Fruit fly (Drosophila melanogaster) whole organism, wandering third instar larva: ENCODE measurements around the gene CG13875.

Experiments used
- Abd-B ChIP-seq: fragments of >200 bp; optimal IDR thresholded peaks from 2 replicates; lab custom pipeline; 2017; ENCODE audit warnings: missing biosample characterization, missing genetic modification characterization
- CG32264 ChIP-seq: fragments of 200-800 bp; sonication (Bioruptor generic); optimal IDR thresholded peaks from 2 replicates; lab custom pipeline; 2016; ENCODE audit warnings: missing biosample characterization, missing genetic modification characterization
- CG9705 ChIP-seq: fragments of 200-800 bp; sonication (Bioruptor generic); optimal IDR thresholded peaks from 2 replicates; lab custom pipeline; 2018; ENCODE audit warnings: missing biosample characterization, mild to moderate bottlenecking, missing genetic modification characterization
- CrebA ChIP-seq: fragments of 200-800 bp; sonication (Bioruptor generic); optimal IDR thresholded peaks from 2 replicates; lab custom pipeline; 2016; ENCODE audit warnings: missing biosample characterization, mild to moderate bottlenecking, missing genetic modification characterization, borderline replicate concordance
- Dfd ChIP-seq: fragments of >200 bp; optimal IDR thresholded peaks from 2 replicates; lab custom pipeline; 2017; ENCODE audit warnings: missing biosample characterization, missing genetic modification characterization
- Dif ChIP-seq: fragments of 200-275, 200-300 bp; sonication (Bioruptor generic); optimal IDR thresholded peaks from 2 replicates; lab custom pipeline; 2018; ENCODE audit warnings: missing biosample characterization, missing genetic modification characterization; ENCODE audit not compliant: partially characterized antibody
- GATAd ChIP-seq: sonication (Bioruptor generic); optimal IDR thresholded peaks from 2 replicates; lab custom pipeline; 2016; ENCODE audit warnings: missing biosample characterization, missing genetic modification characterization
- HLH106 ChIP-seq: fragments of 200-800 bp; optimal IDR thresholded peaks from 3 replicates; lab custom pipeline; 2019; ENCODE audit warnings: missing biosample characterization, mild to moderate bottlenecking, missing genetic modification characterization, moderate library complexity
- Hnf4 ChIP-seq: fragments of 200-800 bp; sonication (Bioruptor generic); optimal IDR thresholded peaks from 2 replicates; lab custom pipeline; 2016; ENCODE audit warnings: missing biosample characterization, mild to moderate bottlenecking, missing genetic modification characterization
- Hr78 ChIP-seq: fragments of >200 bp; optimal IDR thresholded peaks from 2 replicates; lab custom pipeline; 2017; ENCODE audit warnings: missing biosample characterization, missing genetic modification characterization
- Hr83 ChIP-seq: fragments of 200-300 bp; sonication (Bioruptor generic); optimal IDR thresholded peaks from 2 replicates; lab custom pipeline; 2016; ENCODE audit warnings: missing biosample characterization, mild to moderate bottlenecking, missing genetic modification characterization, moderate library complexity; ENCODE audit not compliant: poor library complexity, severe bottlenecking
- Jra ChIP-seq: sonication (Bioruptor generic); optimal IDR thresholded peaks from 2 replicates; lab custom pipeline; 2016; ENCODE audit warnings: missing biosample characterization, missing genetic modification characterization
- Mio ChIP-seq: sonication (Bioruptor generic); optimal IDR thresholded peaks from 2 replicates; lab custom pipeline; 2016; ENCODE audit warnings: missing biosample characterization, missing genetic modification characterization
- Myc ChIP-seq: fragments of >200 bp; optimal IDR thresholded peaks from 2 replicates; lab custom pipeline; 2017
- N ChIP-seq: fragments of >200 bp; optimal IDR thresholded peaks from 2 replicates; lab custom pipeline; 2018; ENCODE audit warnings: missing biosample characterization, missing external identifiers, missing genetic modification characterization
- OdsH ChIP-seq: fragments of 200-800 bp; sonication (Bioruptor generic); optimal IDR thresholded peaks from 2 replicates; lab custom pipeline; 2016; ENCODE audit warnings: missing biosample characterization, mild to moderate bottlenecking, missing genetic modification characterization
- Rel ChIP-seq, 2 experiments: fragments of 200-800 bp; sonication (Bioruptor generic) in 1 of 2; optimal IDR thresholded peaks; 2 replicates in 1 of 2; 3 replicates in 1 of 2; lab custom pipeline; 2016 to 2019; ENCODE audit warnings: mild to moderate bottlenecking in 2 of 2, missing biosample characterization in 2 of 2, missing genetic modification characterization in 2 of 2, moderate library complexity in 1 of 2
- Sp1 ChIP-seq: fragments of 200-800 bp; sonication (Bioruptor generic); optimal IDR thresholded peaks from 3 replicates; lab custom pipeline; 2019; ENCODE audit warnings: missing biosample characterization, mild to moderate bottlenecking, missing genetic modification characterization, moderate library complexity
- Vsx2 ChIP-seq: fragments of 200-300, 225-300 bp; sonication (Bioruptor generic); optimal IDR thresholded peaks from 2 replicates; lab custom pipeline; 2018; ENCODE audit warnings: missing biosample characterization, missing genetic modification characterization; ENCODE audit not compliant: partially characterized antibody
- br ChIP-seq: fragments of 200-800 bp; sonication (Bioruptor generic); optimal IDR thresholded peaks from 2 replicates; lab custom pipeline; 2016; ENCODE audit warnings: missing biosample characterization, missing genetic modification characterization
- brk ChIP-seq: fragments of 200-800 bp; sonication (Bioruptor generic); optimal IDR thresholded peaks from 2 replicates; lab custom pipeline; 2016; ENCODE audit warnings: missing biosample characterization, mild to moderate bottlenecking, missing genetic modification characterization
- dl ChIP-seq, 2 experiments: fragments of 175-275, 200-275 bp in 1 of 2; fragments of 200-275 bp in 1 of 2; sonication (Bioruptor generic); optimal IDR thresholded peaks; lab custom pipeline; 2018; ENCODE audit warnings: mild to moderate bottlenecking in 2 of 2, missing biosample characterization in 2 of 2, missing genetic modification characterization in 2 of 2, moderate library complexity in 2 of 2; ENCODE audit not compliant: partially characterized antibody in 2 of 2, insufficient read depth in 1 of 2
- dmrt93B ChIP-seq: fragments of 200-800 bp; sonication (Bioruptor generic); optimal IDR thresholded peaks from 2 replicates; lab custom pipeline; 2018; ENCODE audit warnings: missing biosample characterization, mild to moderate bottlenecking, missing genetic modification characterization
- dsf ChIP-seq: sonication (Bioruptor generic); optimal IDR thresholded peaks from 2 replicates; lab custom pipeline; 2016; ENCODE audit warnings: missing biosample characterization, missing genetic modification characterization, borderline replicate concordance
- ey ChIP-seq: fragments of 200-800 bp; sonication (Bioruptor generic); optimal IDR thresholded peaks from 2 replicates; lab custom pipeline; 2016; ENCODE audit warnings: missing biosample characterization, missing genetic modification characterization
- foxo ChIP-seq, 2 experiments: fragments of 200-800 bp; sonication (Bioruptor generic); optimal IDR thresholded peaks; 2 replicates in 1 of 2; 3 replicates in 1 of 2; lab custom pipeline; 2016 to 2017; ENCODE audit warnings: missing biosample characterization in 2 of 2, missing genetic modification characterization in 2 of 2
- fru ChIP-seq: fragments of 200-800 bp; sonication (Bioruptor generic); optimal IDR thresholded peaks from 3 replicates; lab custom pipeline; 2016; ENCODE audit warnings: missing biosample characterization, mild to moderate bottlenecking, missing genetic modification characterization
- h ChIP-seq: fragments of 200-800 bp; sonication (Bioruptor generic); optimal IDR thresholded peaks from 3 replicates; lab custom pipeline; 2016; ENCODE audit warnings: missing biosample characterization, mild to moderate bottlenecking, missing genetic modification characterization
- jim ChIP-seq: fragments of 175-275, 200-325 bp; sonication (Bioruptor generic); optimal IDR thresholded peaks from 2 replicates; lab custom pipeline; 2016; ENCODE audit warnings: missing biosample characterization, mild to moderate bottlenecking, missing genetic modification characterization
- lola ChIP-seq: fragments of >200 bp; optimal IDR thresholded peaks from 2 replicates; lab custom pipeline; 2017; ENCODE audit warnings: missing biosample characterization, missing genetic modification characterization
- pan ChIP-seq: fragments of >200 bp; optimal IDR thresholded peaks from 2 replicates; lab custom pipeline; 2017
- psq ChIP-seq: fragments of 200-800 bp; sonication (Bioruptor generic); optimal IDR thresholded peaks from 3 replicates; lab custom pipeline; 2017; ENCODE audit warnings: missing biosample characterization, mild to moderate bottlenecking, missing genetic modification characterization, moderate library complexity
- rgr ChIP-seq: fragments of 200-800 bp; sonication (Bioruptor generic); optimal IDR thresholded peaks from 3 replicates; lab custom pipeline; 2016; ENCODE audit warnings: missing biosample characterization, mild to moderate bottlenecking, missing genetic modification characterization
- sage ChIP-seq: fragments of 200-800 bp; sonication (Bioruptor generic); optimal IDR thresholded peaks from 2 replicates; lab custom pipeline; 2016; ENCODE audit warnings: missing biosample characterization, mild to moderate bottlenecking, missing genetic modification characterization
- sv ChIP-seq: fragments of 200-800 bp; sonication (Bioruptor generic); optimal IDR thresholded peaks from 3 replicates; lab custom pipeline; 2016; ENCODE audit warnings: missing biosample characterization, missing genetic modification characterization
- tai ChIP-seq: sonication (Bioruptor generic); optimal IDR thresholded peaks from 2 replicates; lab custom pipeline; 2016; ENCODE audit warnings: missing biosample characterization, missing genetic modification characterization
- usp ChIP-seq: fragments of >200 bp; optimal IDR thresholded peaks from 2 replicates; lab custom pipeline; 2017; ENCODE audit warnings: missing biosample characterization, missing genetic modification characterization
- woc ChIP-seq: sonication (Bioruptor generic); optimal IDR thresholded peaks from 2 replicates; lab custom pipeline; 2016; ENCODE audit warnings: missing biosample characterization, mild to moderate bottlenecking, missing genetic modification characterization

CG13875 gene

dm6 chr3L:179490-180261 is at the start of gene CG13875:
Gene CG13875 (plus strand): TSS chr3L:179923.
- TF ChIP-seq sv (GFP tag; lab: Kevin White, UChicago) (no peak), dl (GFP tag; optimal IDR thresholded peaks at IDR 0.05; lab: Kevin White, UChicago; ENCODE audit: insufficient read depth in 1 of 2, partially characterized antibody in 2 of 2) (peak; percentile 49 to 77), Dif (GFP tag; lab: Kevin White, UChicago) (peak; percentile 88)
- TF ChIP-seq, all 38 proteins: peak for 2

dm6 chr3L:130798-131150 is 48.9 kb upstream of the CG13875 start:
- no peak for TF ChIP-seq psq

- TF ChIP-seq rgr (GFP tag; lab: Kevin White, UChicago) (peak; percentile 19), Mio (GFP tag; lab: Kevin White, UChicago) (no peak), N (GFP tag; lab: Kevin White, UChicago) (no peak), GATAd (GFP tag; lab: Kevin White, UChicago) (no peak), CG9705 (GFP tag; lab: Kevin White, UChicago) (no peak), Hnf4 (peak; percentile 88), ey (GFP tag; lab: Kevin White, UChicago) (no peak), Abd-B (no peak), jim (GFP tag; lab: Kevin White, UChicago) (peak; percentile 22), foxo (GFP tag; optimal IDR thresholded peaks at IDR 0.05; lab: Kevin White, UChicago) (peak; percentile 10 to 62), Jra (GFP tag; lab: Kevin White, UChicago) (no peak), Vsx2 (GFP tag; lab: Kevin White, UChicago) (peak; percentile 79), usp (GFP tag; lab: Kevin White, UChicago) (no peak), sage (GFP tag; lab: Kevin White, UChicago) (no peak), woc (no peak), dmrt93B (GFP tag; lab: Kevin White, UChicago) (no peak), CrebA (GFP tag; lab: Kevin White, UChicago) (peak; percentile 75), fru (GFP tag; lab: Kevin White, UChicago) (peak; percentile 7), CG32264 (GFP tag; lab: Kevin White, UChicago) (no peak), Dif (GFP tag; lab: Kevin White, UChicago) (peak; percentile 83), lola (GFP tag; lab: Kevin White, UChicago) (peak; percentile 8), dl (GFP tag; optimal IDR thresholded peaks at IDR 0.05; lab: Kevin White, UChicago; ENCODE audit: insufficient read depth in 1 of 2, partially characterized antibody in 2 of 2) (peak; percentile 57 to 78), OdsH (GFP tag; lab: Kevin White, UChicago) (no peak), Hr78 (GFP tag; lab: Kevin White, UChicago) (no peak), dsf (GFP tag; lab: Kevin White, UChicago) (no peak), Myc (lab: Kevin White, UChicago) (no peak), psq (peak; percentile 97), h (peak; percentile 65), Rel (GFP tag; optimal IDR thresholded peaks at IDR 0.05; lab: Kevin White, UChicago) (peak; percentile 37), Rel (tag; optimal IDR thresholded peaks at IDR 0.05; lab: Kevin White, UChicago) (peak; percentile 49), Hr83 (GFP tag; lab: Kevin White, UChicago) (peak; percentile 60), HLH106 (tag; lab: Kevin White, UChicago) (no peak), tai (peak; percentile 30), Sp1 (GFP tag; lab: Kevin White, UChicago) (peak; percentile 40), brk (GFP tag; lab: Kevin White, UChicago) (peak; percentile 53), br (peak; percentile 29), pan (lab: Kevin White, UChicago) (no peak), Dfd (GFP tag; lab: Kevin White, UChicago) (no peak), sv (GFP tag; lab: Kevin White, UChicago) (no peak)
Observed at dm6 chr3L:131151-131997, 48.3 kb upstream of the CG13875 start.
